Worm (Caenorhabditis elegans): ENCODE data around the gene C15H7.3.

C15H7.3 gene

DNA sequence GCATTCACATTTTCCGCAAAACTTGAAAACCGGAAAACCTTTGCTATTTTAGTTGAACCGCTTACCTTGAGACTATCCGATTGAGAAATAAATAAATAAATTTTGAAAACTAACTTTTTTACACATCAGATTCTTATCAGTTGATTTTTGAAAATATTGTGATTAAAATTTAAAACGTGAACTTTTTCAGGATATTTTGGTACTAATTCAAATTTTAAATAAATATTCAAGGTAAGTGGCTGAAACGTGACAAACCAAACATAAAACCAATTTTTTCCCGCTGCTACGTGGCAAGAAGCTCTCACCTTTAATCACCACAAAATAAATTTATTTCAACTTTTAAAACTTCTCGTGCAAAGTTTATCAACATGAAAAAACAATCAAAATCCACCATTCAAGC, at the start of gene C15H7.3:
C15H7.3 (minus strand) TSS at position 101 of the 400 bp plus-strand sequence.
- TF ChIP-seq crh-2 (tag; optimal IDR thresholded peaks at IDR 0.05) (no peak), peb-1 (tag; optimal IDR thresholded peaks at IDR 0.05) (no peak), mab-5 (tag; optimal IDR thresholded peaks at IDR 0.05) (no peak)

DNA sequence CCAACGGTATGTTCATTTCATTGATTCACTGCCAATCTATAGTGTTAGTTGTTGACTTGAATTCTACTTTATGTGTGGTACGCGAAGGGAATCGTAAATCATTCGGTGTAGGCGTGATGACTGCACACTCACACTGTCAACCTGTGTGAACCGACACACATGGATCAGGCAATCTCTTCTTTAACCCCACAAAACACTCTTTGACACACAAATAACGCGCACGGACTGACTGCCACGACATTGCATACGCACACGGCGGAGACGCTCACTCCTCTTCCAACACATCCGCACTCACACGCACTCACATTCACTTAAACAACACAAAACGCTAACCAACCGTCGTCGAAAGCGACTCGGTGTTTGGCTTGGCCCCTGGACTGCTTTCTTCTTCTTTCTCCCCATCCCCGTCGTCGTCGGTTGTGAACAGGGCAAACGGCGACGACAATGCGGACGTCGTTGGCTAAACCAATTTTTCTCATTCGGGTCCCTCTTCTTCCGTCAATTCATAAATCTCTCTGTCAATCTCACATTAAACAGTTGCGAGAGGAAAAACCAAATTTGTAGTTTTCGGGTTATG, 48.4 kb upstream of the C15H7.3 start:
- TF ChIP-seq nhr-11 (tag; optimal IDR thresholded peaks at IDR 0.05) (no peak), nhr-129 (tag; optimal IDR thresholded peaks at IDR 0.05) (peak; percentile 19), lin-11 (tag; optimal IDR thresholded peaks at IDR 0.05) (no peak), sma-9 (GFP tag; optimal IDR thresholded peaks at IDR 0.05) (peak; percentile 1), sma-9 (tag; optimal IDR thresholded peaks at IDR 0.05) (no peak), nhr-21 (tag; optimal IDR thresholded peaks at IDR 0.05) (peak; percentile 41)

DNA sequence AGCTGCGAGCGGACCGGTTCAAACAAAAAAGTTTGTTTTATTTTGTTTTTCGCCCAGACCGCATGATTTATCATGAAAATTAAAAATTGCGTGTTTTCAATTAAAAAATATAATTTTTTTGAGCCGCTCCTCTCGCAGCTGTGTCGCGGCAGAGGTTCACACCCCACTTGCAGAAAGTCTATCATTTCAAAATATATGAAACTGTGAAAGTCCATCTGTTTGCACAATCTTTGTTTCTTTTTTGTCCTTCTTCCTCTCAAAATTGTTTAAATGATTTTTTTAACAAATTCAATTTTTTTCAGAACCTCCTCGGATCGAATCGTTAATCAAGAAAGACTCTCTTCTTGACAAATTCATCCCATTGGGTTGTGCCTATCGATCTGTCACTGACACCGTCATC, 47.8 kb upstream of the C15H7.3 start, which contains the start of gene tlk-1:
tlk-1 (plus strand) TSS at position 301 of the 400 bp plus-strand sequence.
- TF ChIP-seq egl-27 (tag; optimal IDR thresholded peaks at IDR 0.05) (no peak), sma-9 (GFP tag; optimal IDR thresholded peaks at IDR 0.05) (no peak), sma-9 (tag; optimal IDR thresholded peaks at IDR 0.05) (no peak), lin-13 (GFP tag; optimal IDR thresholded peaks at IDR 0.05) (no peak), crh-2 (tag; optimal IDR thresholded peaks at IDR 0.05) (no peak), unc-62 (GFP tag; optimal IDR thresholded peaks at IDR 0.05) (no peak), nhr-25 (tag; optimal IDR thresholded peaks at IDR 0.05) (no peak), ama-1 (optimal IDR thresholded peaks at IDR 0.05) (no peak), nhr-6 (tag; optimal IDR thresholded peaks at IDR 0.05) (no peak), unc-39 (tag; optimal IDR thresholded peaks at IDR 0.05) (no peak), mbf-1 (tag; optimal IDR thresholded peaks at IDR 0.05) (no peak), lsy-2 (tag; optimal IDR thresholded peaks at IDR 0.05) (no peak), nhr-23 (tag; optimal IDR thresholded peaks at IDR 0.05) (no peak), lin-39 (tag; optimal IDR thresholded peaks at IDR 0.05) (no peak), sem-4 (tag; optimal IDR thresholded peaks at IDR 0.05) (no peak)

DNA sequence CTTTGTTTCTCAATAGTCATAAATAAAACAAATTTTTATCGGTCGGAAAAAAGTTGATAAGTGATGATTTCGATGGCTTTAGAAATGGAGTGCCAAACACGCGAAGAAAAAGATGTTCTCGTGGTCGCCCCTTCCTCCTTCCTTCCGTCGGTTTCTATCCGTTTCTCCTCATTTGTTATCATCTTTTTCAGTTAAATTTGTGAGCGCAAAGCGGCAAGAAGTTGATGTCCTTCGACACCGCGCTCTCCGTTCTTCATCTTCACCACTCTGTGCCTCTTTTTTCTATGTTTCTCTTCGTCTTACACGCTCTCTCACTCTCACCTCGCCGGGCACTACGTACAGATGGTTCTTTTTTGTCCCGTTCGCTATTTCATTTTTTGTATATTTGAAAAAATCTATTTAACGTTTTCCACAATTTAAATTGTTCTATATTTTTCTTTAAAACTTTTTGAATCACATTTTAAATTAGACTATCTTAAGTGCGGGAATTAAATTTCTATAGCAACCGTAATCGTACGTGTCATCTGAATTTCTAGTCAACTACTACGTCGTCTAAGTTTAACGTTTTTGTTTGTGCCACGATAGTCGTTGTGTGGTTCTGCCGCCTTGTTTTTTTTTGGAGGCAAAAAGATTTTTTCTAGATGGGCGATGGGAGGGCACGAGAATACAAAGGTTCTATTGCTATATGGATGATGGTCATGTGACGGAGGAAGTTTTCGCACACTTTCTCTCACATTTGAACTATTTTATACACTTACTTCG, 47.0 kb upstream of the C15H7.3 start:
- no peak for TF ChIP-seq nhr-77 (tag; optimal IDR thresholded peaks at IDR 0.05)
- peak; percentile 30 for TF ChIP-seq egl-27 (tag; optimal IDR thresholded peaks at IDR 0.05)
- peak; percentile 36 for TF ChIP-seq F13H6.1 (tag; optimal IDR thresholded peaks at IDR 0.05)
- no peak for TF ChIP-seq nhr-12 (tag; optimal IDR thresholded peaks at IDR 0.05)
- peak; percentile 20 for TF ChIP-seq ztf-4 (tag; optimal IDR thresholded peaks at IDR 0.05)
- no peak for TF ChIP-seq peb-1 (tag; optimal IDR thresholded peaks at IDR 0.05)
- TF ChIP-seq nhr-237 (tag; optimal IDR thresholded peaks at IDR 0.05) = no peak
- peak; percentile 2 for TF ChIP-seq sma-3 (GFP tag; optimal IDR thresholded peaks at IDR 0.05)
- peak; percentile 44 for TF ChIP-seq sma-9 (GFP tag; optimal IDR thresholded peaks at IDR 0.05)
- TF ChIP-seq sma-9 (tag; optimal IDR thresholded peaks at IDR 0.05) = no peak
- TF ChIP-seq sem-4 (tag; optimal IDR thresholded peaks at IDR 0.05) = peak; percentile 70
- TF ChIP-seq nhr-129 (tag; optimal IDR thresholded peaks at IDR 0.05) = peak; percentile 7
- no peak for TF ChIP-seq zag-1 (tag; optimal IDR thresholded peaks at IDR 0.05)
- TF ChIP-seq ceh-16 (tag; optimal IDR thresholded peaks at IDR 0.05) = no peak
- TF ChIP-seq C34F6.9 (tag; optimal IDR thresholded peaks at IDR 0.05) = peak; percentile 44
- TF ChIP-seq mdl-1 (tag; optimal IDR thresholded peaks at IDR 0.05) = peak; percentile 43 to 61
- peak in 1 of 2 experiments; percentile 50 for TF ChIP-seq lsy-2 (tag; optimal IDR thresholded peaks at IDR 0.05)
- no peak for TF ChIP-seq R02D3.7 (tag; optimal IDR thresholded peaks at IDR 0.05)
- peak; percentile 71 for TF ChIP-seq nhr-21 (tag; optimal IDR thresholded peaks at IDR 0.05)
- peak; percentile 50 for TF ChIP-seq fos-1 (tag; optimal IDR thresholded peaks at IDR 0.05)

DNA sequence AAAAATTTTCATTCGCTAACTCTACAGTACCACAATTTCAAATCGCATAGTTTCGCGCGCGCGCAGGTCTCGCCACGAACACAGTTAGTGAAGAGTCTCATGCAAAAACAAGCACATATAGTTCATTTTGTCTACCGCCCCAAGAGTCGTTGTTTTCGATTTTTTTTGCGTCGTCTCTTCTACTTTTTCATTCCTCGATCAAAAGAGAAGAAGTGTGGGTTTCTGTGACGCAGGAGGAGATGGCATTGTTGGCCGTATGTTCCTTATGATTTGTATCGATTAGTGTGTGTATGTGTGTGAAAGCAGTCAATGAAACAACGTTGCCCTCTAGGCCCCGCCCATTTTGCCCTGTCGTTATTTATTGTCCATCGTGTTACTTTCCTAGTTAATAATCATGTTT, 46.1 kb upstream of the C15H7.3 start:
- no peak for TF ChIP-seq ZK546.5 (tag; optimal IDR thresholded peaks at IDR 0.05)
- peak; percentile 21 for TF ChIP-seq nhr-129 (tag; optimal IDR thresholded peaks at IDR 0.05)

Data from whole organism, L2 larva.